Fruit fly (Drosophila melanogaster) whole organism, embryonic: ENCODE measurements around the gene CG11307.

ENCODE experiments used
- Asciz ChIP-seq: fragments of 200-800 bp; sonication (Bioruptor generic); optimal IDR thresholded peaks from 2 replicates; lab custom pipeline; 2017; ENCODE audit warnings: missing biosample characterization, mild to moderate bottlenecking, missing genetic modification characterization, missing genetic modification reagents
- CG11504 ChIP-seq: fragments of 200-800 bp; sonication (Bioruptor generic); optimal IDR thresholded peaks from 3 replicates; lab custom pipeline; 2019; ENCODE audit warnings: missing biosample characterization, mild to moderate bottlenecking, missing genetic modification characterization, moderate library complexity
- CG11560 ChIP-seq: fragments of 200-800 bp; sonication (Bioruptor generic); IDR thresholded peaks from 3 replicates; pipeline ENCODE4 v1.3.6; 2022; ENCODE audit warnings: missing biosample characterization, missing genetic modification characterization
- CG12104 ChIP-seq: fragments of 200-800 bp; sonication (Bioruptor generic); optimal IDR thresholded peaks from 3 replicates; lab custom pipeline; 2016; ENCODE audit warnings: missing biosample characterization, missing genetic modification characterization
- CG12391 ChIP-seq: fragments of 200-800 bp; sonication (Bioruptor generic); optimal IDR thresholded peaks from 3 replicates; lab custom pipeline; 2018; ENCODE audit warnings: missing biosample characterization, mild to moderate bottlenecking, missing genetic modification characterization, moderate library complexity
- CG14441 ChIP-seq: fragments of 200-800 bp; sonication (Bioruptor generic); IDR thresholded peaks from 2 replicates; pipeline ENCODE4 v1.3.6; 2022; ENCODE audit warnings: missing biosample characterization, missing genetic modification characterization
- CG15696 ChIP-seq: fragments of 200-800 bp; sonication (Bioruptor generic); optimal IDR thresholded peaks from 2 replicates; lab custom pipeline; 2019; ENCODE audit warnings: missing biosample characterization, mild to moderate bottlenecking, missing genetic modification characterization, moderate library complexity
- CG16779 ChIP-seq: fragments of 200-800 bp; sonication (Bioruptor generic); IDR thresholded peaks from 2 replicates; pipeline ENCODE4 v1.3.6; 2022; ENCODE audit warnings: missing biosample characterization, missing genetic modification characterization
- CG16863 ChIP-seq: fragments of 200-800 bp; sonication (Bioruptor generic); optimal IDR thresholded peaks from 3 replicates; lab custom pipeline; 2016; ENCODE audit warnings: missing biosample characterization, missing genetic modification characterization
- CG17186 ChIP-seq: fragments of 200-800 bp; sonication (Bioruptor generic); optimal IDR thresholded peaks from 3 replicates; lab custom pipeline; 2017; ENCODE audit warnings: missing biosample characterization, missing genetic modification reagents, missing genetic modification characterization
- CG17802 ChIP-seq: fragments of 200-800 bp; sonication (Bioruptor generic); optimal IDR thresholded peaks from 2 replicates; lab custom pipeline; 2018; ENCODE audit warnings: missing biosample characterization, mild to moderate bottlenecking, missing genetic modification characterization, moderate library complexity
- CG17829 ChIP-seq: fragments of 200-800 bp; optimal IDR thresholded peaks from 2 replicates; lab custom pipeline; 2019; ENCODE audit warnings: missing biosample characterization, mild to moderate bottlenecking, missing genetic modification characterization, moderate library complexity
- CG33557 ChIP-seq: fragments of 200-800 bp; sonication (Bioruptor generic); optimal IDR thresholded peaks from 2 replicates; lab custom pipeline; 2019; ENCODE audit warnings: missing biosample characterization, mild to moderate bottlenecking, missing genetic modification characterization, moderate library complexity
- CG4328 ChIP-seq: fragments of 200-800 bp; sonication (Bioruptor generic); optimal IDR thresholded peaks from 3 replicates; lab custom pipeline; 2017; ENCODE audit warnings: missing biosample characterization, missing genetic modification reagents, missing genetic modification characterization
- CG4707 ChIP-seq: fragments of 200-800 bp; sonication (Bioruptor generic); optimal IDR thresholded peaks from 2 replicates; lab custom pipeline; 2018; ENCODE audit warnings: missing biosample characterization, mild to moderate bottlenecking, missing genetic modification characterization, moderate library complexity
- CG8924 ChIP-seq: fragments of 200-800 bp; optimal IDR thresholded peaks from 3 replicates; lab custom pipeline; 2019; ENCODE audit warnings: missing biosample characterization, mild to moderate bottlenecking, missing genetic modification characterization, moderate library complexity
- CrebB ChIP-seq: fragments of 200-800 bp; sonication (Bioruptor generic); optimal IDR thresholded peaks from 3 replicates; lab custom pipeline; 2018; ENCODE audit warnings: missing biosample characterization, mild to moderate bottlenecking, missing genetic modification characterization
- Dll ChIP-seq: fragments of 200-800 bp; sonication (Bioruptor generic); IDR thresholded peaks from 4 replicates; pipeline ENCODE4 v1.3.6; 2022; ENCODE audit warnings: missing biosample characterization, missing genetic modification characterization; ENCODE audit not compliant: partially characterized antibody
- HHEX ChIP-seq: fragments of 200-800 bp; sonication (Bioruptor generic); optimal IDR thresholded peaks from 3 replicates; lab custom pipeline; 2017; ENCODE audit warnings: missing biosample characterization, mild to moderate bottlenecking, missing genetic modification characterization, missing genetic modification reagents
- HLH3B ChIP-seq: fragments of 200-800 bp; sonication (Bioruptor generic); IDR thresholded peaks from 2 replicates; pipeline ENCODE4 v1.3.6; 2022; ENCODE audit warnings: missing biosample characterization, missing genetic modification characterization
- HmgD ChIP-seq: fragments of 200-800 bp; sonication (Bioruptor generic); optimal IDR thresholded peaks from 3 replicates; lab custom pipeline; 2016; ENCODE audit warnings: missing biosample characterization, missing genetic modification characterization
- Lim3 ChIP-seq: fragments of 200-800 bp; sonication (Bioruptor generic); IDR thresholded peaks from 2 replicates; pipeline ENCODE4 v1.3.6; 2022; ENCODE audit warnings: missing biosample characterization, missing genetic modification characterization
- Nf-YB ChIP-seq: fragments of 200-800 bp; sonication (Bioruptor generic); optimal IDR thresholded peaks from 3 replicates; lab custom pipeline; 2019; ENCODE audit warnings: missing biosample characterization, mild to moderate bottlenecking, missing genetic modification characterization, moderate library complexity
- Nf-YC ChIP-seq: fragments of 200-800 bp; optimal IDR thresholded peaks from 3 replicates; lab custom pipeline; 2019; ENCODE audit warnings: missing biosample characterization, mild to moderate bottlenecking, missing genetic modification characterization, moderate library complexity
- Oaz ChIP-seq: fragments of 200-800 bp; sonication (Bioruptor generic); IDR thresholded peaks from 2 replicates; pipeline ENCODE4 v1.3.6; 2022; ENCODE audit warnings: missing biosample characterization, missing genetic modification characterization
- PHDP ChIP-seq: fragments of 200-800 bp; sonication (Bioruptor generic); optimal IDR thresholded peaks from 3 replicates; lab custom pipeline; 2018; ENCODE audit warnings: missing biosample characterization, mild to moderate bottlenecking, missing genetic modification characterization, moderate library complexity
- Spps ChIP-seq: fragments of 200-800 bp; sonication (Bioruptor generic); optimal IDR thresholded peaks from 2 replicates; lab custom pipeline; 2018; ENCODE audit warnings: missing biosample characterization, mild to moderate bottlenecking, missing genetic modification characterization
- Ssrp ChIP-seq: fragments of 200-800 bp; sonication (Bioruptor generic); optimal IDR thresholded peaks from 2 replicates; lab custom pipeline; 2018; ENCODE audit warnings: missing biosample characterization, mild to moderate bottlenecking, missing genetic modification characterization, moderate library complexity
- Trl ChIP-seq, 3 experiments: fragments of >200 bp in 2 of 3; fragments of 200-800 bp in 1 of 3; sonication (Bioruptor generic) in 1 of 3; optimal IDR thresholded peaks; 2 replicates in 1 of 3; 3 replicates in 2 of 3; lab custom pipeline; 2016 to 2017; ENCODE audit warnings: missing biosample characterization in 1 of 3, missing genetic modification characterization in 1 of 3
- bcd ChIP-seq: fragments of 200-800 bp; sonication (Bioruptor generic); optimal IDR thresholded peaks from 2 replicates; lab custom pipeline; 2017; ENCODE audit warnings: missing biosample characterization, mild to moderate bottlenecking, missing genetic modification characterization
- bsh ChIP-seq, 2 experiments: fragments of 200-800 bp; sonication (Bioruptor generic); optimal IDR thresholded peaks; 2 replicates each; lab custom pipeline; 2017 to 2018; ENCODE audit warnings: mild to moderate bottlenecking in 2 of 2, missing biosample characterization in 2 of 2, missing genetic modification characterization in 2 of 2, moderate library complexity in 1 of 2
- disco-r ChIP-seq: fragments of 200-800 bp; sonication (Bioruptor generic); optimal IDR thresholded peaks from 2 replicates; lab custom pipeline; 2016; ENCODE audit warnings: missing biosample characterization, missing genetic modification characterization
- dpn ChIP-seq, 2 experiments: fragments of 200-800 bp; sonication (Bioruptor generic); optimal IDR thresholded peaks; 3 replicates each; lab custom pipeline; 2016; ENCODE audit warnings: missing biosample characterization in 2 of 2, missing genetic modification characterization in 2 of 2
- fd102C ChIP-seq: fragments of 200-800 bp; sonication (Bioruptor generic); optimal IDR thresholded peaks from 2 replicates; lab custom pipeline; 2018; ENCODE audit warnings: missing biosample characterization, mild to moderate bottlenecking, missing genetic modification characterization, moderate library complexity
- gsb ChIP-seq: fragments of 200-800 bp; sonication (Bioruptor generic); IDR thresholded peaks from 2 replicates; pipeline ENCODE4 v1.3.6; 2022; ENCODE audit warnings: missing biosample characterization, missing genetic modification characterization
- gsb-n ChIP-seq: fragments of 200-800 bp; sonication (Bioruptor generic); optimal IDR thresholded peaks from 3 replicates; lab custom pipeline; 2018; ENCODE audit warnings: missing biosample characterization, mild to moderate bottlenecking, missing genetic modification characterization
- lov ChIP-seq, 2 experiments: fragments of 200-800 bp in 1 of 2; fragments of >200 bp in 1 of 2; sonication (Bioruptor generic) in 1 of 2; IDR thresholded peaks in 1 of 2; optimal IDR thresholded peaks in 1 of 2; 2 replicates in 1 of 2; 3 replicates in 1 of 2; pipeline versions ENCODE4 v1.3.6 to Lab custom; 2017 to 2022; ENCODE audit warnings: missing biosample characterization in 1 of 2, missing genetic modification characterization in 1 of 2
- mirr ChIP-seq: fragments of 200-800 bp; sonication (Bioruptor generic); optimal IDR thresholded peaks from 3 replicates; lab custom pipeline; 2018; ENCODE audit warnings: missing biosample characterization, mild to moderate bottlenecking, missing genetic modification characterization
- nerfin-1 ChIP-seq: fragments of 200-800 bp; sonication (Bioruptor generic); optimal IDR thresholded peaks from 3 replicates; lab custom pipeline; 2019; ENCODE audit warnings: missing biosample characterization, mild to moderate bottlenecking, missing genetic modification characterization, moderate library complexity
- p53 ChIP-seq: fragments of 200-800 bp; sonication (Bioruptor generic); optimal IDR thresholded peaks from 2 replicates; lab custom pipeline; 2016; ENCODE audit warnings: missing biosample characterization, missing genetic modification characterization
- shn ChIP-seq: fragments of 200-800 bp; sonication (Bioruptor generic); optimal IDR thresholded peaks from 3 replicates; lab custom pipeline; 2016; ENCODE audit warnings: missing biosample characterization, missing genetic modification characterization
- stwl ChIP-seq: fragments of 200-800 bp; sonication (Bioruptor generic); optimal IDR thresholded peaks from 3 replicates; lab custom pipeline; 2018; ENCODE audit warnings: missing biosample characterization, mild to moderate bottlenecking, missing genetic modification characterization, moderate library complexity
- sug ChIP-seq: fragments of 200-800 bp; optimal IDR thresholded peaks from 2 replicates; lab custom pipeline; 2019; ENCODE audit warnings: missing biosample characterization, mild to moderate bottlenecking, missing genetic modification characterization, moderate library complexity
- trh ChIP-seq: fragments of 200-800 bp; sonication (Bioruptor generic); optimal IDR thresholded peaks from 2 replicates; lab custom pipeline; 2016; ENCODE audit warnings: missing biosample characterization, missing genetic modification characterization
- unc-4 ChIP-seq: fragments of 200-800 bp; sonication (Bioruptor generic); IDR thresholded peaks from 2 replicates; pipeline ENCODE4 v1.3.6; 2022; ENCODE audit warnings: missing biosample characterization, missing genetic modification characterization; ENCODE audit not compliant: partially characterized antibody
- wek ChIP-seq: fragments of 200-800 bp; sonication (Bioruptor generic); optimal IDR thresholded peaks from 3 replicates; lab custom pipeline; 2018; ENCODE audit warnings: missing biosample characterization, mild to moderate bottlenecking, missing genetic modification characterization, moderate library complexity

CG11307 gene

DNA sequence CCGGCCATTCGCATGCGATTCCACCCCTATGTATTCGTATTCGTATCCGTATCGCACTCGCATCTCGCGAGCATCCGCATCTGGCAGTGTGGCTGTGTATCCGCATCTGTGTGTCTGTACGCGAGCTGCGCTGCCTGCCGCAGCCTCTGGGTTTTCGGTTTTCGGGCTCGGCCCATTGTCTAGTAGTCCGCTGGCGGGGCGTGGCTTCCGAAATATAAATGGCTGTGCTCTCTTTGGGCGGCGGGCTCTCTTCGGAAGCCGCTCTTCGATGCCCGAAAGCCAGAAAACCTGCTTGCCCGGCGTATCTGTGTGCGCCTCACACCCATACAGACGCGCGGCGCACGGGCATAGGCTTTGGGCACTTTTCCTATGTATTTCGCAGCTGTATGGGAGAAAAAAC lies 19.1 kb upstream of the CG11307 start (continued):
- TF ChIP-seq CG11504 (tag; lab: Kevin White, UChicago), result no peak
- TF ChIP-seq Trl (optimal IDR thresholded peaks at IDR 0.05; lab: Kevin White, UChicago), result peak; percentile 41 to 86
- no peak for TF ChIP-seq Trl (GFP tag; optimal IDR thresholded peaks at IDR 0.05; lab: Kevin White, UChicago)
- no peak for TF ChIP-seq trh (GFP tag; lab: Kevin White, UChicago)
- peak; percentile 15 for TF ChIP-seq CG4707
- 0 out of 4 replicates have a peak, but pooled peaks have one; percentile 33 for TF ChIP-seq Dll (GFP tag; lab: Robert Waterston, UW)
- TF ChIP-seq Lim3 (GFP tag; lab: Robert Waterston, UW), result no peak
- peak; percentile 97 for TF ChIP-seq Nf-YC (tag; lab: Kevin White, UChicago)
- no peak for TF ChIP-seq bcd (GFP tag; lab: Kevin White, UChicago)
- peak; percentile 96 for TF ChIP-seq Nf-YB
- no peak for TF ChIP-seq shn (GFP tag; lab: Kevin White, UChicago)
- TF ChIP-seq Oaz (GFP tag; lab: Robert Waterston, UW), result no peak
- TF ChIP-seq lov (optimal IDR thresholded peaks at IDR 0.05; lab: Kevin White, UChicago), result no peak
- TF ChIP-seq lov (GFP tag; IDR thresholded peaks at IDR 0.05; lab: Robert Waterston, UW), result no peak

DNA sequence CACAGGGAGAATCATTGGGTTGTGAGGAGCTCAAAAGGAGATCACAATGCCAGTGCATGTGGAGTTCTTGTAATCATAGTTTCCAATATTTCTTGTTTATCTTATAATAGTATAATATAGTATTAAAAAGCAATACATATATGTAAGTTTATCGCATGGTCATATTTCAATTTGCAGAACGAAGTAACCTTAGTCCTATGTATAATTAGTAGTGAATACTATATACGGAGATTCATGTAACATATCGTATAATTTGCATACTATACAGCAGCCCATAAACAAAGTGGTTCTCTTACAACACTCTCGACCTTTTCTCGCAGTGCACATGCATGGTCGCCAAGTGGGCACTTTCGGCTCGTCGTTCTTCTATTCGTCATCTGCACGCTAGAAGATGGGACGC lies 15.1 kb upstream of the CG11307 start:
- TF ChIP-seq CG17829 (tag; lab: Kevin White, UChicago) (no peak), bsh (GFP tag; optimal IDR thresholded peaks at IDR 0.05; lab: Kevin White, UChicago) (peak in 1 of 2 experiments; percentile 16)

dm6 chr3L:21604265-21604664 lies 13.2 kb upstream of the CG11307 start:
- no peak for TF ChIP-seq sug (tag; lab: Kevin White, UChicago)
- TF ChIP-seq CG8924 (tag; lab: Kevin White, UChicago), result no peak
- TF ChIP-seq HmgD (GFP tag; lab: Kevin White, UChicago), result peak; percentile 94
- TF ChIP-seq CG16779 (GFP tag; lab: Robert Waterston, UW), result 0 out of 2 replicates have a peak, but pooled peaks have one; percentile 60
- no peak for TF ChIP-seq CG33557 (GFP tag; lab: Kevin White, UChicago)
- TF ChIP-seq Spps (tag; lab: Kevin White, UChicago), result no peak
- peak; percentile 70 for TF ChIP-seq CG15696 (tag; lab: Kevin White, UChicago)
- no peak for TF ChIP-seq Asciz (GFP tag; lab: Kevin White, UChicago)
- peak; percentile 57 for TF ChIP-seq CG14441
- TF ChIP-seq CG16863 (GFP tag; lab: Kevin White, UChicago), result peak; percentile 68
- TF ChIP-seq CG4328 (GFP tag; lab: Kevin White, UChicago), result no peak
- no peak for TF ChIP-seq nerfin-1 (tag; lab: Kevin White, UChicago)
- no peak for TF ChIP-seq PHDP (tag; lab: Kevin White, UChicago)
- no peak for TF ChIP-seq HHEX
- no peak for TF ChIP-seq unc-4 (GFP tag; lab: Robert Waterston, UW)
- TF ChIP-seq CrebB (tag; lab: Kevin White, UChicago), result no peak
- TF ChIP-seq gsb, result peak; percentile 41; the same call in 1 of the 2 replicates
- TF ChIP-seq CG12104 (GFP tag; lab: Kevin White, UChicago), result no peak
- no peak for TF ChIP-seq stwl (tag; lab: Kevin White, UChicago)
- no peak for TF ChIP-seq mirr
- no peak for TF ChIP-seq fd102C
- TF ChIP-seq CG17186 (GFP tag; lab: Kevin White, UChicago), result no peak
- no peak for TF ChIP-seq Ssrp
- TF ChIP-seq gsb-n (tag; lab: Kevin White, UChicago), result peak; percentile 17
- TF ChIP-seq HLH3B (GFP tag; lab: Robert Waterston, UW), result peak; percentile 53; the same call in 1 of the 2 replicates
- TF ChIP-seq CG11560 (tag; lab: Robert Waterston, UW), result no peak; the same call in 2 of the 3 replicates
- TF ChIP-seq wek (GFP tag; lab: Kevin White, UChicago), result no peak
- peak; percentile 28 for TF ChIP-seq disco-r (GFP tag; lab: Kevin White, UChicago)
- TF ChIP-seq dpn (GFP tag; optimal IDR thresholded peaks at IDR 0.05; lab: Kevin White, UChicago), result peak; percentile 74 to 77
- TF ChIP-seq CG17802 (tag; lab: Kevin White, UChicago), result no peak
- peak; percentile 24 for TF ChIP-seq CG12391 (tag; lab: Kevin White, UChicago)
- TF ChIP-seq p53 (GFP tag; lab: Kevin White, UChicago), result peak; percentile 70
